Worm (Caenorhabditis elegans) whole organism, L1 larva: Measurements from ENCODE around the gene F13E9.5.

Source experiments
- ces-1 ChIP-seq: fragments of 150-350 bp; optimal IDR thresholded peaks from 2 replicates; lab custom pipeline; 2014; ENCODE audit warnings: missing biosample characterization, missing genetic modification reagents, missing genetic modification characterization
- elt-2 ChIP-seq: sonication (generic microtip); optimal IDR thresholded peaks from 2 replicates; lab custom pipeline; 2016; ENCODE audit warnings: missing genetic modification characterization, mild to moderate bottlenecking, inconsistent platforms, missing compliant biosample characterization, missing genetic modification reagents
- lin-39 ChIP-seq: fragments of 150-350 bp; optimal IDR thresholded peaks from 2 replicates; lab custom pipeline; 2014; ENCODE audit warnings: missing biosample characterization, missing genetic modification reagents, missing genetic modification characterization
- mep-1 ChIP-seq: fragments of 150-350 bp; optimal IDR thresholded peaks from 2 replicates; lab custom pipeline; 2014; ENCODE audit warnings: missing biosample characterization, missing genetic modification characterization
- nhr-11 ChIP-seq: fragments of 150-350 bp; optimal IDR thresholded peaks from 2 replicates; lab custom pipeline; 2014; ENCODE audit warnings: missing biosample characterization, missing genetic modification characterization
- unc-62 ChIP-seq: fragments of 150-350 bp; optimal IDR thresholded peaks from 2 replicates; lab custom pipeline; 2014; ENCODE audit warnings: missing biosample characterization, missing genetic modification reagents, missing genetic modification characterization

ce11 chrIV:10902476-10902875 is 18.3 kb upstream of the F13E9.5 start:
- TF ChIP-seq nhr-11 (tag; lab: Kevin White, UChicago) (no peak), elt-2 (tag; lab: Kevin White, UChicago) (no peak), ces-1 (GFP tag; lab: Kevin White, UChicago) (no peak), lin-39 (no peak), mep-1 (tag; lab: Kevin White, UChicago) (no peak), unc-62 (GFP tag; lab: Kevin White, UChicago) (no peak)
